Worm (Caenorhabditis elegans) whole organism, L4 larva: ENCODE results near the gene ZK593.2.
A peak's percentile ranks its signal among the peaks of the same experiment; 100 is the strongest.

ENCODE experiments used
- D1046.2 ChIP-seq: fragments of 200-800 bp; sonication (Bioruptor generic); IDR thresholded peaks from 2 replicates; pipeline ENCODE4 v1.3.6; 2022; ENCODE audit warnings: missing genetic modification characterization, missing compliant biosample characterization
- F26F4.8 ChIP-seq: fragments of 200-800 bp; sonication (Bioruptor generic); conservative IDR thresholded peaks from 2 replicates; pipeline ENCODE4 v1.3.6; 2022; ENCODE audit warnings: missing genetic modification characterization, missing compliant biosample characterization
- F37D6.2 ChIP-seq: sonication (generic microtip); optimal IDR thresholded peaks from 2 replicates; lab custom pipeline; 2016; ENCODE audit warnings: mild to moderate bottlenecking, missing genetic modification characterization, missing compliant biosample characterization
- R02D3.7 ChIP-seq: fragments of 150-350 bp; sonication (generic microtip); optimal IDR thresholded peaks from 3 replicates; lab custom pipeline; 2014; ENCODE audit warnings: missing biosample characterization, missing genetic modification characterization
- T20F7.1 ChIP-seq: fragments of 200-800 bp; sonication (Bioruptor generic); optimal IDR thresholded peaks from 2 replicates; lab custom pipeline; 2018; ENCODE audit warnings: mild to moderate bottlenecking, missing genetic modification characterization, missing compliant biosample characterization
- T26A8.4 ChIP-seq: fragments of 200-800 bp; sonication (Bioruptor generic); IDR thresholded peaks from 2 replicates; pipeline ENCODE4 v1.3.6; 2022; ENCODE audit warnings: missing genetic modification characterization, missing compliant biosample characterization
- Y105C5A.15 ChIP-seq: fragments of 200-800 bp; sonication (Bioruptor generic); IDR thresholded peaks from 2 replicates; pipeline ENCODE4 v1.3.6; 2022; ENCODE audit warnings: missing genetic modification characterization, missing compliant biosample characterization
- Y48G9A.11 ChIP-seq: fragments of 200-800 bp; sonication (Bioruptor generic); IDR thresholded peaks from 2 replicates; pipeline ENCODE4 v1.3.6; 2022; ENCODE audit warnings: missing genetic modification reagents, missing genetic modification characterization, missing compliant biosample characterization
- Y5F2A.4 ChIP-seq: fragments of 200-800 bp; sonication (Bioruptor generic); optimal IDR thresholded peaks from 2 replicates; lab custom pipeline; 2018; ENCODE audit warnings: mild to moderate bottlenecking, missing genetic modification characterization, missing compliant biosample characterization
- Y75B8A.6 ChIP-seq: fragments of 200-800 bp; sonication (Bioruptor generic); IDR thresholded peaks from 2 replicates; pipeline ENCODE4 v1.3.6; 2022; ENCODE audit warnings: missing genetic modification reagents, missing genetic modification characterization, missing compliant biosample characterization
- ZK546.5 ChIP-seq, 2 experiments: sonication (generic microtip); optimal IDR thresholded peaks; 2 replicates each; lab custom pipeline; 2017; ENCODE audit warnings: missing biosample characterization in 2 of 2, missing genetic modification characterization in 2 of 2
- arid-1 ChIP-seq: fragments of 200-800 bp; sonication (Bioruptor generic); conservative IDR thresholded peaks from 2 replicates; pipeline ENCODE4 v1.3.6; 2022; ENCODE audit warnings: missing genetic modification reagents, missing genetic modification characterization, missing compliant biosample characterization
- attf-4 ChIP-seq: sonication (generic microtip); optimal IDR thresholded peaks from 3 replicates; lab custom pipeline; 2017; ENCODE audit warnings: missing biosample characterization, missing genetic modification characterization
- ceh-20 ChIP-seq: fragments of 200-800 bp; sonication (Bioruptor generic); IDR thresholded peaks from 2 replicates; pipeline ENCODE4 v1.3.6; 2022; ENCODE audit warnings: missing genetic modification reagents, missing genetic modification characterization, missing compliant biosample characterization
- ceh-28 ChIP-seq: fragments of 150-350 bp; optimal IDR thresholded peaks from 2 replicates; lab custom pipeline; 2014; ENCODE audit warnings: missing biosample characterization, missing genetic modification reagents, missing genetic modification characterization
- ceh-62 ChIP-seq: sonication (generic microtip); optimal IDR thresholded peaks from 2 replicates; lab custom pipeline; 2017; ENCODE audit warnings: missing biosample characterization, missing genetic modification characterization
- ceh-82 ChIP-seq: sonication (generic microtip); optimal IDR thresholded peaks from 2 replicates; lab custom pipeline; 2017; ENCODE audit warnings: missing biosample characterization, missing genetic modification characterization
- ces-1 ChIP-seq: fragments of 150-350 bp; sonication (generic microtip); optimal IDR thresholded peaks from 4 replicates; lab custom pipeline; 2014; ENCODE audit warnings: missing biosample characterization, missing genetic modification reagents, missing genetic modification characterization
- ctbp-1 ChIP-seq: fragments of 200-800 bp; sonication (Bioruptor generic); IDR thresholded peaks from 2 replicates; pipeline ENCODE4 v1.3.6; 2022; ENCODE audit warnings: missing genetic modification reagents, missing genetic modification characterization, missing compliant biosample characterization
- daf-19 ChIP-seq: fragments of 200-800 bp; sonication (Bioruptor generic); conservative IDR thresholded peaks from 2 replicates; pipeline ENCODE4 v1.3.6; 2022; ENCODE audit warnings: missing genetic modification characterization, missing compliant biosample characterization
- daf-8 ChIP-seq: fragments of 200-800 bp; sonication (Bioruptor generic); IDR thresholded peaks from 2 replicates; pipeline ENCODE4 v1.3.6; 2022; ENCODE audit warnings: missing genetic modification characterization, missing compliant biosample characterization
- dmd-8 ChIP-seq: fragments of 200-800 bp; sonication (Bioruptor generic); IDR thresholded peaks from 2 replicates; pipeline ENCODE4 v1.3.6; 2022; ENCODE audit warnings: missing genetic modification characterization, missing compliant biosample characterization
- dmd-9 ChIP-seq: fragments of 200-800 bp; sonication (Bioruptor generic); IDR thresholded peaks from 2 replicates; pipeline ENCODE4 v1.3.6; 2022; ENCODE audit warnings: missing genetic modification reagents, missing genetic modification characterization, missing compliant biosample characterization
- dpl-1 ChIP-seq: fragments of 150-350 bp; optimal IDR thresholded peaks from 2 replicates; lab custom pipeline; 2014; ENCODE audit warnings: missing biosample characterization, missing genetic modification reagents, missing genetic modification characterization
- egl-27 ChIP-seq: sonication (generic microtip); optimal IDR thresholded peaks from 3 replicates; lab custom pipeline; 2017; ENCODE audit warnings: missing biosample characterization, missing genetic modification reagents, missing genetic modification characterization
- hif-1 ChIP-seq, 2 experiments: sonication (generic microtip); optimal IDR thresholded peaks; 2 replicates each; lab custom pipeline; 2016 to 2017; ENCODE audit warnings: missing compliant biosample characterization in 2 of 2, missing genetic modification characterization in 2 of 2, missing genetic modification reagents in 2 of 2, missing genotype in 2 of 2, mild to moderate bottlenecking in 1 of 2
- hlh-11 ChIP-seq: fragments of 200-800 bp; sonication (Bioruptor generic); optimal IDR thresholded peaks from 2 replicates; lab custom pipeline; 2018; ENCODE audit warnings: mild to moderate bottlenecking, missing genetic modification characterization, missing compliant biosample characterization
- lim-7 ChIP-seq: fragments of 200-800 bp; sonication (Bioruptor generic); IDR thresholded peaks from 2 replicates; pipeline ENCODE4 v1.3.6; 2022; ENCODE audit warnings: missing genetic modification characterization, missing compliant biosample characterization
- lin-13 ChIP-seq: fragments of 150-350 bp; optimal IDR thresholded peaks from 2 replicates; lab custom pipeline; 2014; ENCODE audit warnings: missing biosample characterization, missing genetic modification reagents, missing genetic modification characterization
- lin-29 ChIP-seq: fragments of 200-800 bp; sonication (Bioruptor generic); IDR thresholded peaks from 2 replicates; pipeline ENCODE4 v1.3.6; 2022; ENCODE audit warnings: missing genetic modification reagents, missing genetic modification characterization, missing compliant biosample characterization
- nhr-10 ChIP-seq: fragments of 150-350 bp; optimal IDR thresholded peaks from 2 replicates; lab custom pipeline; 2014; ENCODE audit warnings: missing biosample characterization, missing genetic modification characterization
- nhr-11 ChIP-seq: fragments of 150-350 bp; optimal IDR thresholded peaks from 2 replicates; lab custom pipeline; 2014; ENCODE audit warnings: missing biosample characterization, missing genetic modification characterization
- nhr-28 ChIP-seq: fragments of 150-350 bp; optimal IDR thresholded peaks from 2 replicates; lab custom pipeline; 2014; ENCODE audit warnings: missing biosample characterization, missing genetic modification characterization
- nhr-41 ChIP-seq: fragments of 200-800 bp; sonication (Bioruptor generic); IDR thresholded peaks from 2 replicates; pipeline ENCODE4 v1.3.6; 2022; ENCODE audit warnings: missing genetic modification reagents, missing genetic modification characterization, missing compliant biosample characterization
- nhr-42 ChIP-seq: fragments of 200-800 bp; sonication (Bioruptor generic); IDR thresholded peaks from 2 replicates; pipeline ENCODE4 v1.3.6; 2022; ENCODE audit warnings: missing genetic modification characterization, missing compliant biosample characterization
- nhr-6 ChIP-seq: fragments of 150-350 bp; optimal IDR thresholded peaks from 2 replicates; lab custom pipeline; 2014; ENCODE audit warnings: missing biosample characterization, missing genetic modification characterization
- nhr-76 ChIP-seq: fragments of 150-350 bp; optimal IDR thresholded peaks from 2 replicates; lab custom pipeline; 2014; ENCODE audit warnings: missing biosample characterization, missing genetic modification characterization
- nhr-77 ChIP-seq: fragments of 150-350 bp; optimal IDR thresholded peaks from 2 replicates; lab custom pipeline; 2014; ENCODE audit warnings: missing biosample characterization, missing genetic modification characterization
- pqm-1 ChIP-seq: sonication (generic microtip); optimal IDR thresholded peaks from 2 replicates; lab custom pipeline; 2017; ENCODE audit warnings: missing biosample characterization, missing genetic modification characterization
- rbr-2 ChIP-seq: sonication (generic microtip); optimal IDR thresholded peaks from 2 replicates; lab custom pipeline; 2016; ENCODE audit warnings: missing genotype, missing genetic modification characterization, missing compliant biosample characterization
- saeg-2 ChIP-seq: fragments of 200-800 bp; sonication (Bioruptor generic); IDR thresholded peaks from 2 replicates; pipeline ENCODE4 v1.3.6; 2022; ENCODE audit warnings: missing genetic modification reagents, missing genetic modification characterization, missing compliant biosample characterization
- sdz-12 ChIP-seq: fragments of 200-800 bp; sonication (Bioruptor generic); optimal IDR thresholded peaks from 2 replicates; lab custom pipeline; 2018; ENCODE audit warnings: mild to moderate bottlenecking, missing genetic modification characterization, missing compliant biosample characterization
- skn-1 ChIP-seq: fragments of 150-350 bp; optimal IDR thresholded peaks from 2 replicates; lab custom pipeline; 2014; ENCODE audit warnings: missing biosample characterization, missing genetic modification characterization
- spr-1 ChIP-seq: sonication (generic microtip); optimal IDR thresholded peaks from 2 replicates; lab custom pipeline; 2016; ENCODE audit warnings: mild to moderate bottlenecking, missing genetic modification characterization, missing compliant biosample characterization
- spr-3 ChIP-seq: fragments of 200-800 bp; sonication (Bioruptor generic); optimal IDR thresholded peaks from 2 replicates; lab custom pipeline; 2018; ENCODE audit warnings: mild to moderate bottlenecking, missing genetic modification characterization, missing compliant biosample characterization
- tag-97 ChIP-seq: fragments of 200-800 bp; sonication (Bioruptor generic); IDR thresholded peaks from 2 replicates; pipeline ENCODE4 v1.3.6; 2022; ENCODE audit warnings: missing genetic modification characterization, missing compliant biosample characterization
- tra-1 ChIP-seq: fragments of 200-800 bp; sonication (Bioruptor generic); IDR thresholded peaks from 2 replicates; pipeline ENCODE4 v1.3.6; 2022; ENCODE audit warnings: missing genetic modification reagents, missing genetic modification characterization, missing compliant biosample characterization
- unc-130 ChIP-seq: sonication (generic microtip); optimal IDR thresholded peaks from 2 replicates; lab custom pipeline; 2016; ENCODE audit warnings: missing genetic modification reagents, missing genetic modification characterization, missing compliant biosample characterization
- unc-39 ChIP-seq: sonication (generic microtip); optimal IDR thresholded peaks from 2 replicates; lab custom pipeline; 2017; ENCODE audit warnings: missing biosample characterization, missing genetic modification characterization
- zag-1 ChIP-seq: fragments of 150-350 bp; optimal IDR thresholded peaks from 2 replicates; lab custom pipeline; 2014; ENCODE audit warnings: missing biosample characterization, missing genetic modification characterization
- zfp-2 ChIP-seq: sonication (generic microtip); optimal IDR thresholded peaks from 2 replicates; lab custom pipeline; 2016; ENCODE audit warnings: mild to moderate bottlenecking, missing genetic modification characterization, missing compliant biosample characterization
- zip-2 ChIP-seq: fragments of 150-350 bp; optimal IDR thresholded peaks from 2 replicates; lab custom pipeline; 2014; ENCODE audit warnings: missing biosample characterization, missing genetic modification characterization
- ztf-11 ChIP-seq: fragments of 150-350 bp; optimal IDR thresholded peaks from 2 replicates; lab custom pipeline; 2014; ENCODE audit warnings: missing biosample characterization, missing genetic modification characterization

ZK593.2 gene

ce11 chrIV:10936906-10937540, 23.8 kb downstream of the ZK593.2 start, which contains the start of gene fic-1 (continued):
- no peak for TF ChIP-seq Y48G9A.11 (GFP tag; lab: Robert Waterston, UW)
- peak; percentile 64 for TF ChIP-seq ceh-28 (tag; lab: Kevin White, UChicago)
- no peak for TF ChIP-seq unc-130 (GFP tag; lab: Kevin White, UChicago)
- no peak for TF ChIP-seq Y5F2A.4 (GFP tag; lab: Kevin White, UChicago)
- TF ChIP-seq dmd-9, result no peak
- peak; percentile 92 for TF ChIP-seq ces-1 (GFP tag; lab: Kevin White, UChicago)
- no peak for TF ChIP-seq tag-97 (GFP tag; lab: Robert Waterston, UW)
- TF ChIP-seq daf-19, result no peak
- TF ChIP-seq tra-1 (GFP tag; lab: Robert Waterston, UW), result no peak
- peak; percentile 54; the same call in 1 of the 2 replicates for TF ChIP-seq ctbp-1 (GFP tag; lab: Robert Waterston, UW)
- TF ChIP-seq zag-1 (tag; lab: Kevin White, UChicago), result no peak
- no peak for TF ChIP-seq egl-27 (tag; lab: Kevin White, UChicago)
- TF ChIP-seq R02D3.7 (tag; lab: Kevin White, UChicago), result no peak
- no peak for TF ChIP-seq ceh-20 (GFP tag; lab: Robert Waterston, UW)
- TF ChIP-seq hlh-11, result peak; percentile 62
- TF ChIP-seq zip-2 (tag; lab: Kevin White, UChicago), result no peak
- no peak for TF ChIP-seq nhr-42 (GFP tag; lab: Robert Waterston, UW)
- TF ChIP-seq F37D6.2 (tag; lab: Kevin White, UChicago), result peak; percentile 28
- no peak for TF ChIP-seq spr-1
- TF ChIP-seq ZK546.5 (tag; optimal IDR thresholded peaks at IDR 0.05; lab: Kevin White, UChicago), result no peak
- no peak for TF ChIP-seq daf-8 (GFP tag; lab: Robert Waterston, UW)
- no peak for TF ChIP-seq unc-39 (tag; lab: Kevin White, UChicago)
- no peak for TF ChIP-seq sdz-12 (GFP tag; lab: Kevin White, UChicago)
- TF ChIP-seq nhr-77 (tag; lab: Kevin White, UChicago), result no peak
- TF ChIP-seq D1046.2 (GFP tag; lab: Robert Waterston, UW), result no peak
- TF ChIP-seq lin-13 (GFP tag; lab: Kevin White, UChicago), result no peak
- TF ChIP-seq hif-1 (tag; optimal IDR thresholded peaks at IDR 0.05; lab: Kevin White, UChicago), result peak in 1 of 2 experiments; percentile 26
- no peak for TF ChIP-seq Y75B8A.6 (GFP tag; lab: Robert Waterston, UW)
- no peak for TF ChIP-seq ztf-11 (tag; lab: Kevin White, UChicago)
- TF ChIP-seq lin-29 (GFP tag; lab: Robert Waterston, UW), result no peak
- no peak for TF ChIP-seq lim-7
- no peak for TF ChIP-seq skn-1 (tag; lab: Kevin White, UChicago)
- no peak for TF ChIP-seq nhr-41
- no peak for TF ChIP-seq nhr-76 (tag; lab: Kevin White, UChicago)
- TF ChIP-seq nhr-11, result peak; percentile 57
- no peak for TF ChIP-seq T26A8.4 (GFP tag; lab: Robert Waterston, UW)
- no peak for TF ChIP-seq rbr-2 (tag; lab: Kevin White, UChicago)
- TF ChIP-seq zfp-2 (tag; lab: Kevin White, UChicago), result no peak
- no peak for TF ChIP-seq saeg-2 (GFP tag; lab: Robert Waterston, UW)
- no peak for TF ChIP-seq pqm-1
- no peak for TF ChIP-seq Y105C5A.15 (GFP tag; lab: Robert Waterston, UW)
- TF ChIP-seq ceh-82, result no peak
- TF ChIP-seq nhr-28 (tag; lab: Kevin White, UChicago), result peak; percentile 14
- TF ChIP-seq F26F4.8 (GFP tag; lab: Robert Waterston, UW), result no peak
- TF ChIP-seq T20F7.1, result peak; percentile 56
- TF ChIP-seq spr-3 (GFP tag; lab: Kevin White, UChicago), result no peak
- no peak for TF ChIP-seq attf-4
- no peak for TF ChIP-seq arid-1 (GFP tag; lab: Robert Waterston, UW)
- no peak for TF ChIP-seq dmd-8 (GFP tag; lab: Robert Waterston, UW)
- no peak for TF ChIP-seq ceh-62
- TF ChIP-seq dpl-1 (GFP tag; lab: Kevin White, UChicago), result peak; percentile 53
- no peak for TF ChIP-seq nhr-10 (tag; lab: Kevin White, UChicago)
- TF ChIP-seq nhr-6, result no peak
